Fruit fly (Drosophila melanogaster): ENCODE data around the gene CG43739.

dm6 chr2L:20887273-20887672 is 31.5 kb downstream of the CG43739 start:
- TF ChIP-seq CG8632 (GFP tag; optimal IDR thresholded peaks at IDR 0.05) (no peak), CG11902 (GFP tag; optimal IDR thresholded peaks at IDR 0.05) (no peak), Sox15 (GFP tag; optimal IDR thresholded peaks at IDR 0.05) (no peak), cyc (GFP tag; optimal IDR thresholded peaks at IDR 0.05) (no peak), CG11294 (GFP tag; IDR thresholded peaks at IDR 0.05) (no peak), Eip78C (GFP tag) (no peak), Gug (GFP tag; IDR thresholded peaks at IDR 0.05) (no peak)

Data from whole organism, prepupa.